Worm (Caenorhabditis elegans): ENCODE results near the gene C01G12.13.

DNA sequence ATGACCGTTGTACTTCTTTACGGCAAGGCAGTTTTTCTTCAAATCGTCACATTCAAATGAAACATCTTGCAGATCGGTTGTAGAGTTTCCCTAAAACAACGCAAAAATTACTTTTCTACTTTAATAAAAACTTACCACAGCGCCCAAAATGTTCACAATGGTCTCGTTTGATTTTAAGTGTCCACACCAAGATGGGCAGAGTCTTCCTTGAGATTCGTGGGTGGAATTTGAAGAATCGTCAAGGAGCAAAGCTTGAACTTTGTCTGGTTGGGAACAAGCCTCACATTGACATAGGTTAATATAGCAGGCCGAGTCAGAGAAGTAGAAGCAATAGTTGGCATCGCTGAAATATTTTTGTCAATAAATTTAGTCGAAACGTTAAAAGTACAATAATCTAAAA is 28.5 kb downstream of the C01G12.13 start:
- no peak for TF ChIP-seq flt-1 (GFP tag; IDR thresholded peaks at IDR 0.05)
- TF ChIP-seq sea-1 (GFP tag; conservative IDR thresholded peaks at IDR 0.05), result no peak
- no peak for TF ChIP-seq ama-1 (optimal IDR thresholded peaks at IDR 0.05)
- TF ChIP-seq hmg-4 (GFP tag; optimal IDR thresholded peaks at IDR 0.05), result no peak
- no peak for TF ChIP-seq B0310.2 (tag; optimal IDR thresholded peaks at IDR 0.05)
- TF ChIP-seq hnd-1 (tag; optimal IDR thresholded peaks at IDR 0.05), result no peak
- no peak for TF ChIP-seq tra-4 (tag; optimal IDR thresholded peaks at IDR 0.05)
- TF ChIP-seq tbx-11 (GFP tag; IDR thresholded peaks at IDR 0.05), result no peak
- TF ChIP-seq ceh-13 (GFP tag; optimal IDR thresholded peaks at IDR 0.05), result no peak
- no peak for TF ChIP-seq aly-1 (tag; optimal IDR thresholded peaks at IDR 0.05)
- TF ChIP-seq ets-7 (tag; optimal IDR thresholded peaks at IDR 0.05), result no peak
- no peak for TF ChIP-seq tbx-37 (GFP tag; conservative IDR thresholded peaks at IDR 0.05)
- TF ChIP-seq hmbx-1 (tag; optimal IDR thresholded peaks at IDR 0.05), result no peak
